Worm (Caenorhabditis elegans) whole organism, late embryonic: ENCODE measurements around the gene srx-137.

Experiments
- C08G9.2 ChIP-seq: sonication (generic microtip); optimal IDR thresholded peaks from 2 replicates; lab custom pipeline; 2016; ENCODE audit warnings: mild to moderate bottlenecking, missing genetic modification characterization, moderate library complexity, missing compliant biosample characterization
- F13H6.1 ChIP-seq: sonication (generic microtip); optimal IDR thresholded peaks from 2 replicates; lab custom pipeline; 2016; ENCODE audit warnings: missing genetic modification characterization, missing compliant biosample characterization
- K09A11.1 ChIP-seq: sonication (generic microtip); optimal IDR thresholded peaks from 2 replicates; lab custom pipeline; 2017; ENCODE audit warnings: antibody characterized with exemption, mild to moderate bottlenecking, missing genetic modification characterization, missing compliant biosample characterization; ENCODE audit not compliant: insufficient read depth
- T23F11.4 ChIP-seq: fragments of 200-800 bp; sonication (Bioruptor generic); optimal IDR thresholded peaks from 2 replicates; lab custom pipeline; 2018; ENCODE audit warnings: mild to moderate bottlenecking, missing genetic modification characterization, missing compliant biosample characterization
- ama-1 ChIP-seq: fragments of 150-350 bp; optimal IDR thresholded peaks from 2 replicates; lab custom pipeline; 2014
- ceh-19 ChIP-seq: fragments of 200-800 bp; sonication (Bioruptor generic); optimal IDR thresholded peaks from 2 replicates; lab custom pipeline; 2018; ENCODE audit warnings: mild to moderate bottlenecking, missing genetic modification characterization, missing compliant biosample characterization
- ceh-24 ChIP-seq: sonication (generic microtip); optimal IDR thresholded peaks from 2 replicates; lab custom pipeline; 2016; ENCODE audit warnings: mild to moderate bottlenecking, missing genetic modification characterization, missing compliant biosample characterization
- ceh-31 ChIP-seq: sonication (generic microtip); optimal IDR thresholded peaks from 2 replicates; lab custom pipeline; 2016; ENCODE audit warnings: missing genetic modification characterization, missing compliant biosample characterization
- ceh-34 ChIP-seq: sonication (generic microtip); optimal IDR thresholded peaks from 2 replicates; lab custom pipeline; 2016; ENCODE audit warnings: mild to moderate bottlenecking, missing genetic modification characterization, missing compliant biosample characterization
- ceh-48 ChIP-seq: sonication (generic microtip); optimal IDR thresholded peaks from 2 replicates; lab custom pipeline; 2016; ENCODE audit warnings: missing genetic modification characterization, inconsistent platforms, missing compliant biosample characterization
- ceh-9 ChIP-seq: sonication (generic microtip); optimal IDR thresholded peaks from 2 replicates; lab custom pipeline; 2016; ENCODE audit warnings: mild to moderate bottlenecking, missing genetic modification characterization, inconsistent platforms, missing compliant biosample characterization
- dmd-4 ChIP-seq: sonication (generic microtip); optimal IDR thresholded peaks from 2 replicates; lab custom pipeline; 2016; ENCODE audit warnings: borderline replicate concordance, missing genetic modification characterization, missing compliant biosample characterization
- dve-1 ChIP-seq: sonication (generic microtip); optimal IDR thresholded peaks from 2 replicates; lab custom pipeline; 2017; ENCODE audit warnings: antibody characterized with exemption, mild to moderate bottlenecking, missing genetic modification characterization, missing compliant biosample characterization
- elt-2 ChIP-seq: sonication (generic microtip); optimal IDR thresholded peaks from 2 replicates; lab custom pipeline; 2016; ENCODE audit warnings: missing genetic modification reagents, missing genetic modification characterization, missing compliant biosample characterization
- ets-4 ChIP-seq: sonication (generic microtip); optimal IDR thresholded peaks from 2 replicates; lab custom pipeline; 2016; ENCODE audit warnings: missing genetic modification characterization, missing compliant biosample characterization
- eyg-1 ChIP-seq: sonication (generic microtip); optimal IDR thresholded peaks from 2 replicates; lab custom pipeline; 2016; ENCODE audit warnings: missing genotype, missing genetic modification characterization, missing compliant biosample characterization
- fax-1 ChIP-seq: sonication (generic microtip); optimal IDR thresholded peaks from 2 replicates; lab custom pipeline; 2016; ENCODE audit warnings: missing genotype, missing genetic modification characterization, missing compliant biosample characterization
- fkh-6 ChIP-seq: sonication (generic microtip); optimal IDR thresholded peaks from 2 replicates; lab custom pipeline; 2016; ENCODE audit warnings: missing genetic modification characterization, missing compliant biosample characterization
- gmeb-2 ChIP-seq: sonication (generic microtip); optimal IDR thresholded peaks from 2 replicates; lab custom pipeline; 2016; ENCODE audit warnings: missing genetic modification characterization, inconsistent platforms, missing compliant biosample characterization
- hlh-15 ChIP-seq: sonication (generic microtip); optimal IDR thresholded peaks from 2 replicates; lab custom pipeline; 2016; ENCODE audit warnings: missing genetic modification characterization, missing compliant biosample characterization
- hlh-6 ChIP-seq: sonication (generic microtip); optimal IDR thresholded peaks from 2 replicates; lab custom pipeline; 2016; ENCODE audit warnings: missing genotype, missing genetic modification characterization, missing compliant biosample characterization
- hlh-8 ChIP-seq: sonication (generic microtip); optimal IDR thresholded peaks from 2 replicates; lab custom pipeline; 2016; ENCODE audit warnings: missing genotype, missing genetic modification characterization, missing compliant biosample characterization
- lin-11 ChIP-seq: fragments of 200-800 bp; sonication (Bioruptor generic); optimal IDR thresholded peaks from 2 replicates; lab custom pipeline; 2018; ENCODE audit warnings: mild to moderate bottlenecking, missing genetic modification characterization, missing compliant biosample characterization
- nfya-1 ChIP-seq: sonication (generic microtip); optimal IDR thresholded peaks from 2 replicates; lab custom pipeline; 2017; ENCODE audit warnings: missing genetic modification characterization, mild to moderate bottlenecking, missing compliant biosample characterization, antibody characterized with exemption, moderate library complexity
- odd-2 ChIP-seq: sonication (generic microtip); optimal IDR thresholded peaks from 2 replicates; lab custom pipeline; 2017; ENCODE audit warnings: antibody characterized with exemption, mild to moderate bottlenecking, missing genetic modification characterization, missing compliant biosample characterization
- pax-1 ChIP-seq: fragments of 150-350 bp; optimal IDR thresholded peaks from 2 replicates; lab custom pipeline; 2014; ENCODE audit warnings: missing biosample characterization, missing genetic modification characterization
- pha-2 ChIP-seq: sonication (generic microtip); optimal IDR thresholded peaks from 2 replicates; lab custom pipeline; 2017; ENCODE audit warnings: mild to moderate bottlenecking, missing genetic modification characterization, missing compliant biosample characterization
- pros-1 ChIP-seq: fragments of 150-350 bp; optimal IDR thresholded peaks from 2 replicates; lab custom pipeline; 2014; ENCODE audit warnings: missing biosample characterization, missing genetic modification reagents, missing genetic modification characterization
- ref-2 ChIP-seq: sonication (generic microtip); optimal IDR thresholded peaks from 2 replicates; lab custom pipeline; 2016; ENCODE audit warnings: missing genetic modification characterization, missing compliant biosample characterization
- rnt-1 ChIP-seq: sonication (generic microtip); optimal IDR thresholded peaks from 2 replicates; lab custom pipeline; 2016; ENCODE audit warnings: missing genetic modification characterization, missing compliant biosample characterization
- sox-2 ChIP-seq: fragments of 200-800 bp; sonication (Bioruptor generic); IDR thresholded peaks from 2 replicates; pipeline ENCODE4 v1.3.6; 2022; ENCODE audit warnings: missing genetic modification reagents, missing genetic modification characterization, missing compliant biosample characterization
- sox-4 ChIP-seq: sonication (generic microtip); optimal IDR thresholded peaks from 2 replicates; lab custom pipeline; 2017; ENCODE audit warnings: mild to moderate bottlenecking, missing genetic modification characterization, inconsistent platforms, missing compliant biosample characterization
- syd-9 ChIP-seq: sonication (generic microtip); optimal IDR thresholded peaks from 2 replicates; lab custom pipeline; 2016; ENCODE audit warnings: mild to moderate bottlenecking, missing genetic modification characterization, moderate library complexity, missing compliant biosample characterization
- tbx-2 ChIP-seq: sonication (generic microtip); optimal IDR thresholded peaks from 2 replicates; lab custom pipeline; 2016; ENCODE audit warnings: missing genetic modification characterization, missing compliant biosample characterization
- tbx-7 ChIP-seq: sonication (generic microtip); optimal IDR thresholded peaks from 2 replicates; lab custom pipeline; 2016; ENCODE audit warnings: missing genotype, missing genetic modification characterization, missing compliant biosample characterization
- unc-55 ChIP-seq: sonication (generic microtip); optimal IDR thresholded peaks from 2 replicates; lab custom pipeline; 2017; ENCODE audit warnings: missing biosample characterization, missing genetic modification reagents, missing genetic modification characterization

srx-137 gene

ce11 chrV:13818824-13819408, 43.7 kb upstream of the srx-137 start, which contains the start of gene sel-10:
Gene sel-10 (plus strand): TSS chrV:13819361.
- TF ChIP-seq hlh-6 (tag; lab: Kevin White, UChicago) = no peak
- TF ChIP-seq fax-1 (tag; lab: Kevin White, UChicago) = no peak
- no peak for TF ChIP-seq F13H6.1
- peak; percentile 25 for TF ChIP-seq nfya-1
- no peak for TF ChIP-seq odd-2 (tag; lab: Kevin White, UChicago)
- TF ChIP-seq ets-4 (tag; lab: Kevin White, UChicago) = no peak
- peak; percentile 11 for TF ChIP-seq rnt-1 (tag; lab: Kevin White, UChicago)
- no peak for TF ChIP-seq ref-2 (tag; lab: Kevin White, UChicago)
- no peak for TF ChIP-seq K09A11.1 (tag; lab: Kevin White, UChicago)
- TF ChIP-seq T23F11.4 (GFP tag; lab: Kevin White, UChicago) = no peak
- TF ChIP-seq ceh-19 = no peak
- no peak for TF ChIP-seq fkh-6
- TF ChIP-seq eyg-1 = no peak
- TF ChIP-seq ama-1 (lab: Kevin White, UChicago) = no peak
- TF ChIP-seq sox-2 (GFP tag; lab: Robert Waterston, UW) = no peak
- TF ChIP-seq C08G9.2 (tag; lab: Kevin White, UChicago) = no peak
- TF ChIP-seq elt-2 = peak; percentile 41
- TF ChIP-seq ceh-48 = peak; percentile 7
- no peak for TF ChIP-seq pax-1 (tag; lab: Kevin White, UChicago)
- no peak for TF ChIP-seq gmeb-2 (tag; lab: Kevin White, UChicago)
- peak; percentile 19 for TF ChIP-seq tbx-2 (tag; lab: Kevin White, UChicago)
- TF ChIP-seq dmd-4 = no peak
- peak; percentile 33 for TF ChIP-seq ceh-31
- TF ChIP-seq pros-1 (tag; lab: Kevin White, UChicago) = no peak
- no peak for TF ChIP-seq sox-4 (tag; lab: Kevin White, UChicago)
- TF ChIP-seq ceh-24 (tag; lab: Kevin White, UChicago) = no peak
- TF ChIP-seq hlh-8 (tag; lab: Kevin White, UChicago) = no peak
- TF ChIP-seq syd-9 (tag; lab: Kevin White, UChicago) = no peak
- TF ChIP-seq ceh-9 (tag; lab: Kevin White, UChicago) = no peak
- no peak for TF ChIP-seq tbx-7
- no peak for TF ChIP-seq lin-11

ce11 chrV:13822752-13823151, 39.9 kb upstream of the srx-137 start, which contains the start of gene hpo-31:
Gene hpo-31 (plus strand): TSS chrV:13823052.
- TF ChIP-seq pha-2 (tag; lab: Kevin White, UChicago) = no peak
- TF ChIP-seq dmd-4 = no peak
- no peak for TF ChIP-seq ets-4 (tag; lab: Kevin White, UChicago)
- no peak for TF ChIP-seq sox-4 (tag; lab: Kevin White, UChicago)
- TF ChIP-seq sox-2 (GFP tag; lab: Robert Waterston, UW) = no peak
- no peak for TF ChIP-seq ceh-34 (tag; lab: Kevin White, UChicago)

- TF ChIP-seq unc-55 (GFP tag; lab: Kevin White, UChicago) (peak; percentile 14), dve-1 (tag; lab: Kevin White, UChicago) (no peak)
These were observed 34.7 kb upstream of the srx-137 start, which contains the start of gene nrf-5 for ce11 chrV:13827920-13828319. Gene nrf-5 (plus strand): TSS chrV:13828267.

- no peak for TF ChIP-seq fkh-6
- TF ChIP-seq nfya-1 = no peak
- TF ChIP-seq hlh-6 (tag; lab: Kevin White, UChicago) = no peak
- no peak for TF ChIP-seq dve-1 (tag; lab: Kevin White, UChicago)
- no peak for TF ChIP-seq hlh-15 (tag; lab: Kevin White, UChicago)
- TF ChIP-seq hlh-8 (tag; lab: Kevin White, UChicago) = no peak
These were observed 31.8 kb upstream of the srx-137 start, which contains the start of gene str-165 for ce11 chrV:13830813-13831212. Gene str-165 (plus strand): TSS chrV:13831113.
